Fruit fly (Drosophila melanogaster): ENCODE data around the gene SelR.

SelR gene

dm6 chr3R:10862773-10863445 is 5.5 kb downstream of the SelR start, which contains the start of gene CG6574 (continued):
- TF ChIP-seq Spps (tag; optimal IDR thresholded peaks at IDR 0.05) (no peak), CG3847 (GFP tag; IDR thresholded peaks at IDR 0.05) (no peak), CG15073 (GFP tag; optimal IDR thresholded peaks at IDR 0.05) (no peak), Stat92E (GFP tag; optimal IDR thresholded peaks at IDR 0.05) (no peak), emc (GFP tag; optimal IDR thresholded peaks at IDR 0.05) (no peak), bsh (GFP tag; optimal IDR thresholded peaks at IDR 0.05) (no peak), Mad (GFP tag; optimal IDR thresholded peaks at IDR 0.05) (no peak), h (optimal IDR thresholded peaks at IDR 0.05) (no peak), CG30020 (tag; optimal IDR thresholded peaks at IDR 0.05) (no peak), vnd (GFP tag; IDR thresholded peaks at IDR 0.05; ENCODE audit: partially characterized antibody) (no peak), gcm2 (GFP tag; optimal IDR thresholded peaks at IDR 0.05) (no peak), Adf1 (GFP tag; IDR thresholded peaks at IDR 0.05) (peak; percentile 6; the same call in 1 of the 2 replicates), HLH4C (GFP tag; IDR thresholded peaks at IDR 0.05; ENCODE audit: partially characterized antibody) (0 out of 3 replicates have a peak, but pooled peaks have one; percentile 2), CG3065 (GFP tag; optimal IDR thresholded peaks at IDR 0.05) (no peak), gem (tag; optimal IDR thresholded peaks at IDR 0.05) (no peak), stc (GFP tag; IDR thresholded peaks at IDR 0.05) (no peak), D19B (GFP tag; optimal IDR thresholded peaks at IDR 0.05) (no peak), CG4617 (GFP tag; optimal IDR thresholded peaks at IDR 0.05; ENCODE audit: borderline replicate concordance) (no peak), CG4282 (GFP tag; optimal IDR thresholded peaks at IDR 0.05) (no peak), CG14050 (GFP tag; IDR thresholded peaks at IDR 0.05) (peak; percentile 38; the same call in 1 of the 3 replicates), CG16815 (GFP tag; optimal IDR thresholded peaks at IDR 0.05) (no peak), CG11695 (GFP tag; IDR thresholded peaks at IDR 0.05) (0 out of 3 replicates have a peak, but pooled peaks have one; percentile 32), CG7963 (GFP tag; IDR thresholded peaks at IDR 0.05; ENCODE audit: partially characterized antibody) (no peak), CG7928 (GFP tag; optimal IDR thresholded peaks at IDR 0.05) (no peak), CG12104 (GFP tag; optimal IDR thresholded peaks at IDR 0.05) (no peak), CG9437 (GFP tag; optimal IDR thresholded peaks at IDR 0.05) (peak; percentile 98), dmrt99B (tag; optimal IDR thresholded peaks at IDR 0.05) (no peak), CG6272 (GFP tag; IDR thresholded peaks at IDR 0.05) (no peak), CG11093 (GFP tag; IDR thresholded peaks at IDR 0.05) (no peak), CG15514 (GFP tag; optimal IDR thresholded peaks at IDR 0.05) (no peak)

- TF ChIP-seq stwl (tag; optimal IDR thresholded peaks at IDR 0.05), result no peak
- no peak for TF ChIP-seq CG11504 (tag; optimal IDR thresholded peaks at IDR 0.05)
- no peak for TF ChIP-seq CG14710 (tag; optimal IDR thresholded peaks at IDR 0.05)
- no peak for TF ChIP-seq bbx (GFP tag; IDR thresholded peaks at IDR 0.05; ENCODE audit: partially characterized antibody)
- no peak for TF ChIP-seq CG10366 (GFP tag; IDR thresholded peaks at IDR 0.05)
- no peak for TF ChIP-seq sna (GFP tag; IDR thresholded peaks at IDR 0.05; ENCODE audit: partially characterized antibody)
- TF ChIP-seq wdn (GFP tag; IDR thresholded peaks at IDR 0.05), result no peak
- TF ChIP-seq Tbp (GFP tag; optimal IDR thresholded peaks at IDR 0.05), result no peak
- TF ChIP-seq az2 (GFP tag; optimal IDR thresholded peaks at IDR 0.05), result no peak
- no peak for TF ChIP-seq tin (GFP tag; optimal IDR thresholded peaks at IDR 0.05)
- TF ChIP-seq CG14965 (GFP tag; optimal IDR thresholded peaks at IDR 0.05; ENCODE audit: borderline replicate concordance), result no peak
- TF ChIP-seq CG3847 (GFP tag; IDR thresholded peaks at IDR 0.05), result no peak
- no peak for TF ChIP-seq CG14014 (GFP tag; IDR thresholded peaks at IDR 0.05)
- TF ChIP-seq Dp (GFP tag; optimal IDR thresholded peaks at IDR 0.05), result no peak
- no peak for TF ChIP-seq CG8290 (GFP tag; optimal IDR thresholded peaks at IDR 0.05)
- no peak for TF ChIP-seq CG8290 (tag; optimal IDR thresholded peaks at IDR 0.05)
- TF ChIP-seq Sin3A (optimal IDR thresholded peaks at IDR 0.05), result no peak
- TF ChIP-seq bcd (GFP tag; optimal IDR thresholded peaks at IDR 0.05), result no peak
These were observed 8.7 kb downstream of the SelR start, which contains the start of gene CG14694 for dm6 chr3R:10859713-10860112. Gene CG14694 (minus strand): TSS chr3R:10859813.

Measured in whole organism, embryonic.